Worm (Caenorhabditis elegans) whole organism, mixed stage, embryonic: ENCODE data around the gene let-99.

ENCODE experiments used
- M03D4.4 ChIP-seq: sonication (generic microtip); optimal IDR thresholded peaks from 2 replicates; lab custom pipeline; 2017; ENCODE audit warnings: mild to moderate bottlenecking, missing genetic modification characterization, missing compliant biosample characterization
- bed-3 ChIP-seq: fragments of 200-800 bp; sonication (Bioruptor generic); optimal IDR thresholded peaks from 3 replicates; lab custom pipeline; 2018; ENCODE audit warnings: mild to moderate bottlenecking, missing genetic modification characterization, moderate library complexity, missing compliant biosample characterization
- blmp-1 ChIP-seq: fragments of 150-350 bp; optimal IDR thresholded peaks from 2 replicates; lab custom pipeline; 2014; ENCODE audit warnings: missing biosample characterization, missing genetic modification characterization
- ceh-39 ChIP-seq: fragments of 150-350 bp; optimal IDR thresholded peaks from 2 replicates; lab custom pipeline; 2014; ENCODE audit warnings: missing biosample characterization, missing genetic modification characterization
- ceh-43 ChIP-seq: fragments of 200-800 bp; sonication (Bioruptor generic); optimal IDR thresholded peaks from 2 replicates; lab custom pipeline; 2018; ENCODE audit warnings: mild to moderate bottlenecking, missing genetic modification characterization, moderate library complexity, missing compliant biosample characterization
- ceh-83 ChIP-seq: fragments of 200-800 bp; sonication (Bioruptor generic); optimal IDR thresholded peaks from 2 replicates; lab custom pipeline; 2018; ENCODE audit warnings: mild to moderate bottlenecking, missing genetic modification characterization, missing compliant biosample characterization
- ces-1 ChIP-seq: fragments of 150-350 bp; optimal IDR thresholded peaks from 2 replicates; lab custom pipeline; 2014; ENCODE audit warnings: missing biosample characterization, missing genetic modification reagents, missing genetic modification characterization
- cnd-1 ChIP-seq: fragments of 200-800 bp; sonication (Bioruptor generic); optimal IDR thresholded peaks from 2 replicates; lab custom pipeline; 2018; ENCODE audit warnings: mild to moderate bottlenecking, missing genetic modification characterization, missing compliant biosample characterization
- drap-1 ChIP-seq: fragments of 200-800 bp; sonication (Bioruptor generic); optimal IDR thresholded peaks from 3 replicates; lab custom pipeline; 2018; ENCODE audit warnings: mild to moderate bottlenecking, missing genetic modification characterization, missing compliant biosample characterization
- elt-1 ChIP-seq: sonication (generic microtip); optimal IDR thresholded peaks from 2 replicates; lab custom pipeline; 2017; ENCODE audit warnings: missing genetic modification characterization, mild to moderate bottlenecking, missing compliant biosample characterization, antibody characterized with exemption, moderate library complexity, borderline replicate concordance; ENCODE audit not compliant: insufficient read depth
- elt-3 ChIP-seq: fragments of 150-350 bp; optimal IDR thresholded peaks from 2 replicates; lab custom pipeline; 2014; ENCODE audit warnings: missing biosample characterization, missing genetic modification characterization
- flh-1 ChIP-seq: fragments of 200-800 bp; sonication (Bioruptor generic); optimal IDR thresholded peaks from 2 replicates; lab custom pipeline; 2018; ENCODE audit warnings: mild to moderate bottlenecking, missing genetic modification characterization, moderate library complexity, missing compliant biosample characterization
- ham-2 ChIP-seq: fragments of 200-800 bp; sonication (Bioruptor generic); optimal IDR thresholded peaks from 2 replicates; lab custom pipeline; 2018; ENCODE audit warnings: mild to moderate bottlenecking, missing genetic modification characterization, missing compliant biosample characterization
- hlh-1 ChIP-seq: fragments of 150-350 bp; optimal IDR thresholded peaks from 2 replicates; lab custom pipeline; 2014; ENCODE audit warnings: missing biosample characterization, missing genetic modification reagents, missing genetic modification characterization
- lin-13 ChIP-seq: fragments of 150-350 bp; optimal IDR thresholded peaks from 2 replicates; lab custom pipeline; 2014; ENCODE audit warnings: missing biosample characterization, missing genetic modification characterization
- lin-32 ChIP-seq: fragments of 200-800 bp; sonication (Bioruptor generic); optimal IDR thresholded peaks from 2 replicates; lab custom pipeline; 2018; ENCODE audit warnings: mild to moderate bottlenecking, missing genetic modification characterization, missing compliant biosample characterization
- lsy-2 ChIP-seq: fragments of 150-350 bp; optimal IDR thresholded peaks from 2 replicates; lab custom pipeline; 2014; ENCODE audit warnings: missing biosample characterization, missing genetic modification characterization
- mab-5 ChIP-seq: fragments of 150-350 bp; optimal IDR thresholded peaks from 2 replicates; lab custom pipeline; 2014; ENCODE audit warnings: missing biosample characterization, missing genetic modification characterization
- mep-1 ChIP-seq: fragments of 150-350 bp; optimal IDR thresholded peaks from 2 replicates; lab custom pipeline; 2017; ENCODE audit warnings: missing biosample characterization, missing genetic modification reagents, missing genetic modification characterization, inconsistent platforms
- mls-2 ChIP-seq: sonication (generic microtip); optimal IDR thresholded peaks from 2 replicates; lab custom pipeline; 2016; ENCODE audit warnings: mild to moderate bottlenecking, missing genetic modification characterization, moderate library complexity, missing compliant biosample characterization
- nhr-12 ChIP-seq: fragments of 150-350 bp; optimal IDR thresholded peaks from 2 replicates; lab custom pipeline; 2014; ENCODE audit warnings: missing biosample characterization, missing genetic modification characterization
- nhr-2 ChIP-seq: fragments of 150-350 bp; optimal IDR thresholded peaks from 2 replicates; lab custom pipeline; 2014; ENCODE audit warnings: missing biosample characterization, missing genetic modification characterization
- nhr-237 ChIP-seq: fragments of 150-350 bp; optimal IDR thresholded peaks from 2 replicates; lab custom pipeline; 2014; ENCODE audit warnings: missing biosample characterization, missing genetic modification characterization
- nhr-28 ChIP-seq: fragments of 150-350 bp; optimal IDR thresholded peaks from 2 replicates; lab custom pipeline; 2014; ENCODE audit warnings: missing biosample characterization, missing genetic modification characterization
- nhr-76 ChIP-seq: sonication (generic microtip); optimal IDR thresholded peaks from 2 replicates; lab custom pipeline; 2017; ENCODE audit warnings: missing biosample characterization, missing genetic modification characterization
- pha-4 ChIP-seq: fragments of 150-350 bp; optimal IDR thresholded peaks from 2 replicates; lab custom pipeline; 2018; ENCODE audit warnings: missing biosample characterization, missing genetic modification reagents, missing genetic modification characterization
- sem-2 ChIP-seq: fragments of 200-800 bp; sonication (Bioruptor generic); optimal IDR thresholded peaks from 2 replicates; lab custom pipeline; 2018; ENCODE audit warnings: mild to moderate bottlenecking, missing genetic modification characterization, missing compliant biosample characterization
- snpc-4 ChIP-seq: fragments of 150-350 bp; optimal IDR thresholded peaks from 2 replicates; lab custom pipeline; 2014; ENCODE audit warnings: missing biosample characterization, missing genetic modification characterization
- sptf-1 ChIP-seq: sonication (generic microtip); optimal IDR thresholded peaks from 2 replicates; lab custom pipeline; 2017; ENCODE audit warnings: mild to moderate bottlenecking, missing genetic modification characterization, moderate library complexity, missing compliant biosample characterization
- tbx-8 ChIP-seq: fragments of 200-800 bp; sonication (Bioruptor generic); optimal IDR thresholded peaks from 2 replicates; lab custom pipeline; 2018; ENCODE audit warnings: mild to moderate bottlenecking, missing genetic modification characterization, moderate library complexity, missing compliant biosample characterization
- unc-120 ChIP-seq: sonication (generic microtip); optimal IDR thresholded peaks from 2 replicates; lab custom pipeline; 2017; ENCODE audit warnings: missing genetic modification characterization, missing compliant biosample characterization; ENCODE audit not compliant: poor library complexity, severe bottlenecking
- unc-39 ChIP-seq: fragments of 150-350 bp; optimal IDR thresholded peaks from 2 replicates; lab custom pipeline; 2014; ENCODE audit warnings: missing biosample characterization, missing genetic modification characterization
- unc-62 ChIP-seq: fragments of 150-350 bp; optimal IDR thresholded peaks from 2 replicates; lab custom pipeline; 2014; ENCODE audit warnings: missing biosample characterization, missing genetic modification reagents, missing genetic modification characterization
- zip-8 ChIP-seq: fragments of 150-350 bp; optimal IDR thresholded peaks from 2 replicates; lab custom pipeline; 2014; ENCODE audit warnings: missing biosample characterization, missing genetic modification characterization
- ztf-11 ChIP-seq: fragments of 150-350 bp; optimal IDR thresholded peaks from 2 replicates; lab custom pipeline; 2014; ENCODE audit warnings: missing biosample characterization, missing genetic modification characterization

let-99 gene

ce11 chrIV:12583181-12583580 lies 15.5 kb downstream of the let-99 start:
- no peak for TF ChIP-seq hlh-1
- no peak for TF ChIP-seq unc-120 (tag; lab: Kevin White, UChicago)
- no peak for TF ChIP-seq ceh-43 (GFP tag; lab: Kevin White, UChicago)
- TF ChIP-seq mls-2 (tag; lab: Kevin White, UChicago), result no peak
- TF ChIP-seq nhr-76 (tag; lab: Kevin White, UChicago), result no peak
- no peak for TF ChIP-seq sem-2 (GFP tag; lab: Kevin White, UChicago)
- no peak for TF ChIP-seq elt-3 (tag; lab: Kevin White, UChicago)
- TF ChIP-seq ces-1 (GFP tag; lab: Kevin White, UChicago), result peak; percentile 46
- TF ChIP-seq nhr-28 (tag; lab: Kevin White, UChicago), result no peak

ce11 chrIV:12584146-12584545 lies 16.5 kb downstream of the let-99 start:
- TF ChIP-seq ces-1 (GFP tag; lab: Kevin White, UChicago) (peak; percentile 54), sptf-1 (tag; lab: Kevin White, UChicago) (peak; percentile 6), elt-1 (tag; lab: Kevin White, UChicago) (no peak)
- TF ChIP-seq, all 35 proteins: peak for 2

- TF ChIP-seq unc-39 (tag; lab: Kevin White, UChicago) (no peak), nhr-12 (tag; lab: Kevin White, UChicago) (no peak), ceh-39 (tag; lab: Kevin White, UChicago) (no peak), unc-62 (no peak), ces-1 (GFP tag; lab: Kevin White, UChicago) (no peak), lin-13 (tag; lab: Kevin White, UChicago) (no peak)
These were observed 18.3 kb downstream of the let-99 start, which contains the start of gene K08E7.8 for ce11 chrIV:12585966-12586365. Gene K08E7.8 (minus strand): TSS chrIV:12586066.

- no peak for TF ChIP-seq mab-5 (tag; lab: Kevin White, UChicago)
- TF ChIP-seq drap-1 (GFP tag; lab: Kevin White, UChicago), result no peak
- no peak for TF ChIP-seq lin-32 (GFP tag; lab: Kevin White, UChicago)
- TF ChIP-seq ceh-83 (GFP tag; lab: Kevin White, UChicago), result no peak
- TF ChIP-seq mls-2 (tag; lab: Kevin White, UChicago), result no peak
- no peak for TF ChIP-seq unc-120 (tag; lab: Kevin White, UChicago)
- no peak for TF ChIP-seq nhr-2 (tag; lab: Kevin White, UChicago)
- no peak for TF ChIP-seq bed-3
- TF ChIP-seq elt-1 (tag; lab: Kevin White, UChicago), result no peak
- TF ChIP-seq nhr-76 (tag; lab: Kevin White, UChicago), result no peak
- TF ChIP-seq zip-8, result no peak
- TF ChIP-seq M03D4.4 (tag; lab: Kevin White, UChicago), result no peak
- no peak for TF ChIP-seq lin-13 (tag; lab: Kevin White, UChicago)
- TF ChIP-seq hlh-1, result no peak
- TF ChIP-seq ces-1 (GFP tag; lab: Kevin White, UChicago), result no peak
- TF ChIP-seq unc-62, result no peak
- no peak for TF ChIP-seq snpc-4
These were observed 22.7 kb downstream of the let-99 start, which contains the start of gene cul-6 for ce11 chrIV:12590373-12590772. Gene cul-6 (minus strand): TSS chrIV:12590451.

- peak; percentile 30 for TF ChIP-seq sem-2 (GFP tag; lab: Kevin White, UChicago)
- TF ChIP-seq unc-120 (tag; lab: Kevin White, UChicago), result peak; percentile 86
- TF ChIP-seq pha-4 (tag; lab: Kevin White, UChicago), result peak; percentile 12
- no peak for TF ChIP-seq unc-62
- TF ChIP-seq elt-1 (tag; lab: Kevin White, UChicago), result no peak
- TF ChIP-seq unc-39 (tag; lab: Kevin White, UChicago), result no peak
- peak; percentile 62 for TF ChIP-seq M03D4.4 (tag; lab: Kevin White, UChicago)
- TF ChIP-seq blmp-1 (tag; lab: Kevin White, UChicago), result no peak
- no peak for TF ChIP-seq ztf-11 (tag; lab: Kevin White, UChicago)
- peak; percentile 65 for TF ChIP-seq lin-32 (GFP tag; lab: Kevin White, UChicago)
- TF ChIP-seq nhr-12 (tag; lab: Kevin White, UChicago), result no peak
- peak; percentile 86 for TF ChIP-seq ceh-83 (GFP tag; lab: Kevin White, UChicago)
- no peak for TF ChIP-seq ceh-39 (tag; lab: Kevin White, UChicago)
- TF ChIP-seq cnd-1 (tag; lab: Kevin White, UChicago), result no peak
- no peak for TF ChIP-seq mab-5 (tag; lab: Kevin White, UChicago)
- TF ChIP-seq ceh-43 (GFP tag; lab: Kevin White, UChicago), result peak; percentile 48
- TF ChIP-seq lsy-2, result no peak
- peak; percentile 18 for TF ChIP-seq nhr-237
- peak; percentile 55 for TF ChIP-seq flh-1 (GFP tag; lab: Kevin White, UChicago)
- peak; percentile 41 for TF ChIP-seq mep-1 (tag; lab: Kevin White, UChicago)
- peak; percentile 80 for TF ChIP-seq mls-2 (tag; lab: Kevin White, UChicago)
- TF ChIP-seq zip-8, result no peak
- TF ChIP-seq nhr-76 (tag; lab: Kevin White, UChicago), result no peak
- peak; percentile 82 for TF ChIP-seq drap-1 (GFP tag; lab: Kevin White, UChicago)
- no peak for TF ChIP-seq nhr-28 (tag; lab: Kevin White, UChicago)
- TF ChIP-seq hlh-1, result peak; percentile 32
- no peak for TF ChIP-seq ces-1 (GFP tag; lab: Kevin White, UChicago)
- no peak for TF ChIP-seq nhr-2 (tag; lab: Kevin White, UChicago)
- TF ChIP-seq bed-3, result peak; percentile 53
- no peak for TF ChIP-seq lin-13 (tag; lab: Kevin White, UChicago)
- TF ChIP-seq sptf-1 (tag; lab: Kevin White, UChicago), result peak; percentile 84
- no peak for TF ChIP-seq snpc-4
- no peak for TF ChIP-seq tbx-8 (GFP tag; lab: Kevin White, UChicago)
- TF ChIP-seq elt-3 (tag; lab: Kevin White, UChicago), result no peak
- TF ChIP-seq ham-2, result peak; percentile 77
These were observed 26.9 kb downstream of the let-99 start for ce11 chrIV:12594574-12594973.
